Worm (Caenorhabditis elegans): ENCODE data around the gene C44B7.5.
A peak's percentile ranks its signal among the peaks of the same experiment; 100 is the strongest.

The C44B7.5 gene

ce11 chrII:6821832-6822231 lies 50.6 kb downstream of the C44B7.5 start:
- TF ChIP-seq nhr-129 (tag; optimal IDR thresholded peaks at IDR 0.05): no peak
- TF ChIP-seq crh-2 (tag; optimal IDR thresholded peaks at IDR 0.05): peak; percentile 57
- TF ChIP-seq nhr-6 (tag; optimal IDR thresholded peaks at IDR 0.05): no peak
- TF ChIP-seq fos-1 (tag; optimal IDR thresholded peaks at IDR 0.05): peak; percentile 95
- no peak for TF ChIP-seq ztf-11 (tag; optimal IDR thresholded peaks at IDR 0.05)
- TF ChIP-seq nhr-237 (tag; optimal IDR thresholded peaks at IDR 0.05): no peak
- no peak for TF ChIP-seq lin-11 (tag; optimal IDR thresholded peaks at IDR 0.05)
- no peak for TF ChIP-seq elt-3 (tag; optimal IDR thresholded peaks at IDR 0.05)
- TF ChIP-seq sma-9 (GFP tag; optimal IDR thresholded peaks at IDR 0.05): peak; percentile 84
- no peak for TF ChIP-seq sma-9 (tag; optimal IDR thresholded peaks at IDR 0.05)
- no peak for TF ChIP-seq lin-13 (GFP tag; optimal IDR thresholded peaks at IDR 0.05)
